Fruit fly (Drosophila melanogaster): Measurements from ENCODE around the gene CG33641.

DNA sequence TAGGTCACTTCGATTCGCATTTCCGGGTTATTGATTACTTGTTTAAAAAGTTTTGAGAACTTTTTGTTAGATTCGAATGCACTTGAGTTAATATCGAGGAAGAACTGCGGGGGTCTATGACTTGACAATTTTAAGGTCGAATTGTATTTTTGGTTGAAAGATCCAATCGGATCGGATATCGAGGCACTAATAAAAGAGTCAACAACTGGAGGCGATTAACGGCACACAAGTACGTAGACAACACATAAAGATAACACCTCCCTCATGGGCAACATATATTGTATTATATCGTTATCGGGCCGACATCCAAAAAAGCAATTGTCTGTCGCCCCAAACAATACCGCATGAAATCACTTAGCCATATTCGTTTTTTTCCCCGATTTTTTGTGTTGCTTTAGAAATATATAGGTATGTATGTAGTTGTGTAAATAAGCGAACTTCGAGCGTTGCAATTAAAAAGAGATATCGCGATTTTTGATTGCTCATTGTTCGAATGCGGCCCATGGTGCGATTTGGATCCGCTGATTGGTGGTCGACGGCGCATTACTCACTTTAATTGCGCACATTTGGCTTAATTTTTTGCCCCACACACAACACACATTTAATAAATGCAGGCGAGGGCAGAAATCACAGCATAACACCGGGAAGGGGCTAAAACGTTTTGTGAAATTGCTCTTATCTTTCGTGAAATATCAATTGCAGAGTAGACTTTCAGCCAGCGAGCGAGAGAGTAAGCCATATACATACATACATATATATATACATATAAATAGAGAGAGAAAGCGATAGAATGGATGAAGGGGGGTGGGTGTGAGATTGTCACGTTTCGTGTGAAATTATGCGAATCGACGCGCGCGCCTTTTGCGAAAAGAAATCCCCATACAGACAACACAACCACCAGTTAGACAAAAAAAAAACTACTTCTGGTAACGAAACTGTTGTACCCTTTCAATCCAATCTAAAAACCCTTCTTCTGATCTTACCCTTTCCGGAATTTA lies 17.7 kb upstream of the CG33641 start:
- no peak for TF ChIP-seq Dll (optimal IDR thresholded peaks at IDR 0.05)
- no peak for TF ChIP-seq pan (optimal IDR thresholded peaks at IDR 0.05)
- no peak for TF ChIP-seq psq (optimal IDR thresholded peaks at IDR 0.05)
